Worm (Caenorhabditis elegans): ENCODE data around the gene ZC15.10.

- TF ChIP-seq ama-1 (optimal IDR thresholded peaks at IDR 0.05), result no peak
- no peak for TF ChIP-seq ceh-13 (GFP tag; optimal IDR thresholded peaks at IDR 0.05)
- no peak for TF ChIP-seq tbx-37 (GFP tag; conservative IDR thresholded peaks at IDR 0.05)
- no peak for TF ChIP-seq hmg-4 (GFP tag; optimal IDR thresholded peaks at IDR 0.05)
- TF ChIP-seq tbx-11 (GFP tag; IDR thresholded peaks at IDR 0.05), result no peak
- TF ChIP-seq ets-7 (tag; optimal IDR thresholded peaks at IDR 0.05), result no peak
- no peak for TF ChIP-seq hmbx-1 (tag; optimal IDR thresholded peaks at IDR 0.05)
- no peak for TF ChIP-seq aly-1 (tag; optimal IDR thresholded peaks at IDR 0.05)
- TF ChIP-seq ceh-36 (tag; optimal IDR thresholded peaks at IDR 0.05), result no peak
These were observed 40.7 kb downstream of the ZC15.10 start, which contains the start of gene K02E2.1 for ce11 chrV:20351195-20351594.

Measured in whole organism, early embryonic.